Fruit fly (Drosophila melanogaster) S2 (cell line): ENCODE measurements around the gene Jon65Aiii.

Source experiments
- CG8478 ChIP-seq: fragments of >200 bp; optimal IDR thresholded peaks from 2 replicates; lab custom pipeline; 2018
- CTCF ChIP-seq, 2 experiments: fragments of >200 bp; optimal IDR thresholded peaks; 2 replicates each; lab custom pipeline; 2018

- TF ChIP-seq CG8478 (lab: Kevin White, UChicago) (no peak), CTCF (optimal IDR thresholded peaks at IDR 0.05; lab: Kevin White, UChicago) (no peak)
Measured at dm6 chr3L:6068178-6068577, 17.6 kb downstream of the Jon65Aiii start.
